Fruit fly (Drosophila melanogaster) whole organism, adult: ENCODE data around the gene CG4962.

ENCODE experiments used
- CG11617 ChIP-seq: fragments of 200-800 bp; sonication (Bioruptor generic); optimal IDR thresholded peaks from 2 replicates; lab custom pipeline; 2017; ENCODE audit warnings: mild to moderate bottlenecking, missing biosample characterization, missing genetic modification reagents, missing genetic modification characterization
- CG12768 ChIP-seq: fragments of 200-800 bp; sonication (Bioruptor generic); optimal IDR thresholded peaks from 2 replicates; lab custom pipeline; 2017; ENCODE audit warnings: missing biosample characterization, missing genetic modification characterization, mild to moderate bottlenecking, moderate library complexity, missing genetic modification reagents
- CG1620 ChIP-seq: fragments of 200-800 bp; sonication (Bioruptor generic); optimal IDR thresholded peaks from 2 replicates; lab custom pipeline; 2016; ENCODE audit warnings: missing biosample characterization, missing genetic modification characterization
- CG33017 ChIP-seq: fragments of 200-800 bp; sonication (Bioruptor generic); optimal IDR thresholded peaks from 2 replicates; lab custom pipeline; 2018; ENCODE audit warnings: missing biosample characterization, mild to moderate bottlenecking, missing genetic modification characterization, moderate library complexity
- CG5204 ChIP-seq: fragments of 200-800 bp; sonication (Bioruptor generic); optimal IDR thresholded peaks from 2 replicates; lab custom pipeline; 2016; ENCODE audit warnings: missing biosample characterization, missing genetic modification characterization
- CG7101 ChIP-seq: fragments of 200-800 bp; sonication (Bioruptor generic); optimal IDR thresholded peaks from 2 replicates; lab custom pipeline; 2018; ENCODE audit warnings: missing biosample characterization, mild to moderate bottlenecking, missing genetic modification characterization, moderate library complexity
- Crg-1 ChIP-seq: fragments of 200-800 bp; sonication (Bioruptor generic); optimal IDR thresholded peaks from 2 replicates; lab custom pipeline; 2016; ENCODE audit warnings: missing biosample characterization, missing genetic modification characterization

dm6 chr3L:16339463-16339862 is 44.1 kb upstream of the CG4962 start:
- TF ChIP-seq CG7101 (no peak), CG33017 (tag; lab: Kevin White, UChicago) (no peak), CG11617 (no peak), Crg-1 (no peak), CG1620 (GFP tag; lab: Kevin White, UChicago) (no peak), CG5204 (no peak), CG12768 (GFP tag; lab: Kevin White, UChicago) (no peak)
